Worm (Caenorhabditis elegans): Measurements from ENCODE around the gene F09B12.3.

The F09B12.3 gene

ce11 chrX:15096277-15096676 lies 1.5 kb downstream of the F09B12.3 start:
- TF ChIP-seq F57A8.1 (GFP tag; optimal IDR thresholded peaks at IDR 0.05): no peak
- no peak for TF ChIP-seq ztf-28 (GFP tag; IDR thresholded peaks at IDR 0.05)
- TF ChIP-seq nfya-1 (tag; optimal IDR thresholded peaks at IDR 0.05; ENCODE audit: borderline replicate concordance, insufficient read depth): no peak
- TF ChIP-seq nhr-80 (tag; optimal IDR thresholded peaks at IDR 0.05): peak; percentile 62
- no peak for TF ChIP-seq B0336.3 (GFP tag; IDR thresholded peaks at IDR 0.05)

DNA sequence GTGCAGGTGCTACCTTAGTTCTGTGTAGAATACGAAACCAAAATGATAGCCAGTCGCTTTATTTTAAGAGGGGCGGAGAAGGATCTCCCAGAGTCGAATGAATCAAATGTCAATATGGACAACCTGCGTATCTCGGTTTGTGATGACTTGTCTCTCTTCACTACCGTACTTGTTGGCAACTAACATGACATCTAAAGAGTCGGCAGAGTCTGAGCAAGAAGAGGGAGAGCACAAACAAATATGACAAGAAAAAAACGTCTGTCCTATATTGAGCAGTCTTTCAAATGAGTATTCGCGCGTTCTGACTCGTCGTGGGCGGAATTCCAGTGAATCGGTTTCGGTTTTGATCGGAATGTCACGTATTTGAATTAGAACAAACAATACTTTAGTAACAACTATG lies 2.8 kb downstream of the F09B12.3 start, which contains the start of gene F09B12.7:
Gene F09B12.7 (minus strand): TSS at position 101 of the 400 bp plus-strand sequence.
- TF ChIP-seq lin-40 (tag; optimal IDR thresholded peaks at IDR 0.05) (no peak), F22D6.2 (tag; optimal IDR thresholded peaks at IDR 0.05) (no peak), ztf-6 (GFP tag; IDR thresholded peaks at IDR 0.05) (no peak)

DNA sequence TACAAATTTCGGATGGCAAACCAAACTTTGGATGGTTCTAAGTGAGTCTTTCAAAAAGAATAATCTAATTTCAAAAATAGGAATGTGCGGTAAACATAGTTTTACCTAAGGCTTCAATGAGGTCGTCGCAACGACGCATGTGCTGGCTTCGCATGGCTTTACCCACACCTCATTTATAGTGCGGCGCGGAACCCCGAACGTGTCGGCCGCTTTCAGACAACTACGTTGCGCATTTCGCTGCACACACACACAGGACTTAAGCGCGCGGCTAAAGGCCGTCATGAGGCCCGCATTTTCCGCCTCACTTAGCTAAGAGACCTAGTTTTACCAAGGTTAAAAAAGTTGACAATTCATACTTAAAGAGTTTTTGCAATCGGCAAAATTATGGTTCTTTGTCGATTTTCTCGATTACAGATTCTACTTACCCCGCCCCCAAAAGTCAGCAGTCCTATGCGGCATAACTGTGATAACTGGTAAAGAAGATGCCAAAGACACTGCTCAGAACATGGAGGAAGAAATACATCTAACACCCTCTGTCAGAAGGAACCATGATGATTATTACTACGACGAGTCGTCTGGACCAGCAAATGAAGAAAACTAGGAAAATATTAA lies 4.9 kb downstream of the F09B12.3 start:
- TF ChIP-seq snpc-4 (GFP tag; optimal IDR thresholded peaks at IDR 0.05) (peak; percentile 47), snpc-4 (tag; optimal IDR thresholded peaks at IDR 0.05) (peak in 3 of 4 experiments; percentile 20 to 87 (median 84)), snpc-1.1 (tag; optimal IDR thresholded peaks at IDR 0.05; ENCODE audit: insufficient read depth) (peak; percentile 57), egl-44 (GFP tag; IDR thresholded peaks at IDR 0.05) (no peak)

- TF ChIP-seq nhr-80 (tag; optimal IDR thresholded peaks at IDR 0.05) (peak; percentile 78), ztf-6 (GFP tag; IDR thresholded peaks at IDR 0.05) (no peak)
These were observed 8.6 kb downstream of the F09B12.3 start, which contains the start of gene flr-4 for ce11 chrX:15089123-15089522. Gene flr-4, plus strand, starts transcription at chrX:15089397.

DNA sequence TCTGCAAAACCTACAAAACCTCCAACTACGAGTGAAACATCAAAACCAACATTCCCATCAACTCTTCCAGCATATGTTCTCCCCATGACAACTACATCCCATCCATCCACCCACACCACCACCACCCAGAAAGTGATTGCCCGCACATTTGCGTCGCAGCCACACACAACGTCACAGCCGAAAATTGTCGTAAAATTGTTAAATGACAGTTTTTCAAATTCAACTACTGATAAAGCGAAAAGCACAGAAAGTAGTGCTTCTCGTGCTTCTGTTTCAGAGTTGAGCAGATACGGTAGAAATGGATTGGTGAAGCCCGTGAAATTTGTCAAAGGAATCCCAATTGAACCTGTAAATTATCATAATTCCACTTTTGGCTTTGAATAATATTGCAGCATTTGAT lies 10.0 kb downstream of the F09B12.3 start:
- TF ChIP-seq K11D2.4 (GFP tag; IDR thresholded peaks at IDR 0.05) (no peak), rec-8 (tag; optimal IDR thresholded peaks at IDR 0.05) (no peak), lag-1 (GFP tag; IDR thresholded peaks at IDR 0.05) (no peak), nhr-80 (tag; optimal IDR thresholded peaks at IDR 0.05) (peak; percentile 52), him-1 (tag; optimal IDR thresholded peaks at IDR 0.05) (no peak)

- TF ChIP-seq B0336.3 (GFP tag; IDR thresholded peaks at IDR 0.05) (no peak), madf-3 (GFP tag; IDR thresholded peaks at IDR 0.05) (no peak)
These were observed 13.4 kb downstream of the F09B12.3 start, which contains the start of gene F09B12.5 for ce11 chrX:15084395-15084794. Gene F09B12.5, plus strand, starts transcription at chrX:15084695.

- TF ChIP-seq ztf-3 (GFP tag; optimal IDR thresholded peaks at IDR 0.05): no peak
- peak; percentile 90 for TF ChIP-seq attf-3 (GFP tag; conservative IDR thresholded peaks at IDR 0.05)
- TF ChIP-seq Y79H2A.3 (GFP tag; conservative IDR thresholded peaks at IDR 0.05): no peak
- no peak for TF ChIP-seq T26A5.8 (tag; optimal IDR thresholded peaks at IDR 0.05)
- TF ChIP-seq sptf-2 (GFP tag; optimal IDR thresholded peaks at IDR 0.05): no peak
These were observed 14.0 kb downstream of the F09B12.3 start, which contains the start of gene H40L08.1 for ce11 chrX:15083795-15084194. Gene H40L08.1, minus strand, starts transcription at chrX:15084086.

ce11 chrX:15081486-15081885 lies 16.3 kb downstream of the F09B12.3 start:
- TF ChIP-seq lin-26 (GFP tag; IDR thresholded peaks at IDR 0.05): 0 out of 2 replicates have a peak, but pooled peaks have one; percentile 22
- no peak for TF ChIP-seq ztf-25 (GFP tag; IDR thresholded peaks at IDR 0.05)
